Fruit fly (Drosophila melanogaster) whole organism, adult: ENCODE data around the gene RhoGAP71E.

ENCODE experiments used
- CG1620 ChIP-seq: fragments of 200-800 bp; sonication (Bioruptor generic); optimal IDR thresholded peaks from 2 replicates; lab custom pipeline; 2016; ENCODE audit warnings: missing biosample characterization, missing genetic modification characterization
- CG7045 ChIP-seq: fragments of 200-800 bp; sonication (Bioruptor generic); optimal IDR thresholded peaks from 2 replicates; lab custom pipeline; 2017; ENCODE audit warnings: missing biosample characterization, mild to moderate bottlenecking, missing genetic modification characterization
- cic ChIP-seq: fragments of 200-800 bp; sonication (Bioruptor generic); optimal IDR thresholded peaks from 2 replicates; lab custom pipeline; 2017; ENCODE audit warnings: missing biosample characterization, mild to moderate bottlenecking, missing genetic modification characterization, moderate library complexity
- ovo ChIP-seq: fragments of 200-800 bp; sonication (Bioruptor generic); optimal IDR thresholded peaks from 2 replicates; lab custom pipeline; 2016; ENCODE audit warnings: missing biosample characterization, missing genetic modification characterization

DNA sequence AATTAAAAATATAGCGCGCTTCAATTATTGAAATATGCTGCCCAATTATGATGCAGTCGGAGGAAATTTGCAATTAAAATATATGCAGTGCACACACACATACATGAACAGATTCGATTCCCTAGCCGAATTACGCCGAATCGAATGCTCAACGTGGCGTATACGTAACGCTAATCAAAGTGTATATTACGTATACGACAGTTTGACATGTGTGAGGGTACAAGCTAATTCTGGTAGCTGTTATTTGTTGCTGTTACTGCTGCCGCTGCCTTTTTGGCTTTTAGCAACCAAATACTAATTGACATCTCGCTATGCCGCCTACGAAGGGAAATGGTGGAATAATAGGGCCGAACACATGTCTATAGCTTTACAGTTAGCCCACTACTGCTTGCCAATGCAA lies 38.6 kb downstream of the RhoGAP71E start:
- TF ChIP-seq ovo (GFP tag; lab: Kevin White, UChicago): no peak
- TF ChIP-seq CG7045 (GFP tag; lab: Kevin White, UChicago): no peak
- TF ChIP-seq CG1620: no peak
- TF ChIP-seq cic: no peak
